Fruit fly (Drosophila melanogaster) whole organism, embryonic: ENCODE results near the gene Cyp4d1.
A peak's percentile ranks its signal among the peaks of the same experiment; 100 is the strongest.

ENCODE experiments used
- ATbp ChIP-seq: fragments of 200-800 bp; sonication (Bioruptor generic); optimal IDR thresholded peaks from 2 replicates; lab custom pipeline; 2017; ENCODE audit warnings: missing biosample characterization, mild to moderate bottlenecking, missing genetic modification characterization, missing genetic modification reagents
- Asciz ChIP-seq: fragments of 200-800 bp; sonication (Bioruptor generic); optimal IDR thresholded peaks from 2 replicates; lab custom pipeline; 2017; ENCODE audit warnings: missing biosample characterization, mild to moderate bottlenecking, missing genetic modification characterization, missing genetic modification reagents
- CG10147 ChIP-seq: fragments of 200-800 bp; sonication (Bioruptor generic); optimal IDR thresholded peaks from 2 replicates; lab custom pipeline; 2019; ENCODE audit warnings: missing biosample characterization, mild to moderate bottlenecking, missing genetic modification characterization, moderate library complexity
- CG10366 ChIP-seq: fragments of 200-800 bp; sonication (Bioruptor generic); IDR thresholded peaks from 2 replicates; pipeline ENCODE4 v1.3.6; 2022; ENCODE audit warnings: missing biosample characterization, missing genetic modification characterization
- CG10979 ChIP-seq: fragments of 200-800 bp; sonication (Bioruptor generic); optimal IDR thresholded peaks from 2 replicates; lab custom pipeline; 2018; ENCODE audit warnings: missing biosample characterization, mild to moderate bottlenecking, missing genetic modification characterization, moderate library complexity
- CG11085 ChIP-seq: fragments of 200-800 bp; sonication (Bioruptor generic); IDR thresholded peaks from 2 replicates; pipeline ENCODE4 v1.3.6; 2022; ENCODE audit warnings: missing biosample characterization, missing genetic modification characterization
- CG11093 ChIP-seq: fragments of 200-800 bp; sonication (Bioruptor generic); IDR thresholded peaks from 3 replicates; pipeline ENCODE4 v1.3.6; 2022; ENCODE audit warnings: missing biosample characterization, missing genetic modification characterization
- CG11456 ChIP-seq: fragments of 200-800 bp; sonication (Bioruptor generic); IDR thresholded peaks from 3 replicates; pipeline ENCODE4 v1.3.6; 2022; ENCODE audit warnings: missing biosample characterization, missing genetic modification characterization
- CG12155 ChIP-seq: fragments of 200-800 bp; sonication (Bioruptor generic); optimal IDR thresholded peaks from 3 replicates; lab custom pipeline; 2016; ENCODE audit warnings: missing biosample characterization, missing genetic modification characterization
- CG15696 ChIP-seq: fragments of 200-800 bp; sonication (Bioruptor generic); optimal IDR thresholded peaks from 2 replicates; lab custom pipeline; 2019; ENCODE audit warnings: missing biosample characterization, mild to moderate bottlenecking, missing genetic modification characterization, moderate library complexity
- CG1603 ChIP-seq: fragments of 200-800 bp; sonication (Bioruptor generic); optimal IDR thresholded peaks from 2 replicates; lab custom pipeline; 2019; ENCODE audit warnings: missing biosample characterization, mild to moderate bottlenecking, missing genetic modification characterization, moderate library complexity
- CG16779 ChIP-seq: fragments of 200-800 bp; sonication (Bioruptor generic); IDR thresholded peaks from 2 replicates; pipeline ENCODE4 v1.3.6; 2022; ENCODE audit warnings: missing biosample characterization, missing genetic modification characterization
- CG18011 ChIP-seq: fragments of 200-800 bp; sonication (Bioruptor generic); optimal IDR thresholded peaks from 2 replicates; lab custom pipeline; 2017; ENCODE audit warnings: missing biosample characterization, missing genetic modification characterization, mild to moderate bottlenecking, moderate library complexity, missing genotype
- CG31365 ChIP-seq: fragments of 200-800 bp; sonication (Bioruptor generic); optimal IDR thresholded peaks from 2 replicates; lab custom pipeline; 2018; ENCODE audit warnings: missing biosample characterization, mild to moderate bottlenecking, missing genetic modification characterization
- CG3163 ChIP-seq: fragments of 200-800 bp; sonication (Bioruptor generic); optimal IDR thresholded peaks from 3 replicates; lab custom pipeline; 2016; ENCODE audit warnings: missing biosample characterization, missing genetic modification characterization
- CG32772 ChIP-seq: fragments of 200-800 bp; sonication (Bioruptor generic); IDR thresholded peaks from 2 replicates; pipeline ENCODE4 v1.3.6; 2022; ENCODE audit warnings: missing biosample characterization, missing genetic modification characterization
- CG4360 ChIP-seq: fragments of 200-800 bp; sonication (Bioruptor generic); IDR thresholded peaks from 2 replicates; pipeline ENCODE4 v1.3.6; 2022; ENCODE audit warnings: missing biosample characterization, missing genetic modification characterization
- CG43689 ChIP-seq: fragments of 200-800 bp; sonication (Bioruptor generic); IDR thresholded peaks from 2 replicates; pipeline ENCODE4 v1.3.6; 2022; ENCODE audit warnings: missing biosample characterization, missing genetic modification characterization
- CG5245 ChIP-seq: fragments of 200-800 bp; sonication (Bioruptor generic); optimal IDR thresholded peaks from 3 replicates; lab custom pipeline; 2016; ENCODE audit warnings: missing biosample characterization, missing genetic modification characterization
- CG7786 ChIP-seq: fragments of 200-800 bp; sonication (Bioruptor generic); optimal IDR thresholded peaks from 2 replicates; lab custom pipeline; 2016; ENCODE audit warnings: missing biosample characterization, missing genetic modification characterization
- Camta ChIP-seq: fragments of 200-800 bp; sonication (Bioruptor generic); optimal IDR thresholded peaks from 2 replicates; lab custom pipeline; 2016; ENCODE audit warnings: missing biosample characterization, missing genetic modification characterization
- D19B ChIP-seq: fragments of 200-800 bp; sonication (Bioruptor generic); optimal IDR thresholded peaks from 2 replicates; lab custom pipeline; 2017; ENCODE audit warnings: missing biosample characterization, mild to moderate bottlenecking, missing genetic modification characterization
- ERR ChIP-seq: fragments of 200-800 bp; sonication (Bioruptor generic); optimal IDR thresholded peaks from 2 replicates; lab custom pipeline; 2016; ENCODE audit warnings: missing biosample characterization, missing genetic modification characterization
- Eip74EF ChIP-seq, 2 experiments: fragments of 200-800 bp in 1 of 2; fragments of >200 bp in 1 of 2; sonication (Bioruptor generic) in 1 of 2; optimal IDR thresholded peaks; 2 replicates each; lab custom pipeline; 2017 to 2019; ENCODE audit warnings: missing biosample characterization in 2 of 2, missing genetic modification characterization in 2 of 2, mild to moderate bottlenecking in 1 of 2, moderate library complexity in 1 of 2
- Ets65A ChIP-seq: fragments of 200-800 bp; sonication (Bioruptor generic); peaks from one replicate; lab custom pipeline; 2016; ENCODE audit warnings: missing biosample characterization, missing genetic modification characterization
- HLH4C ChIP-seq: fragments of 200-800 bp; sonication (Bioruptor generic); IDR thresholded peaks from 3 replicates; pipeline ENCODE4 v1.3.6; 2022; ENCODE audit warnings: missing biosample characterization, missing genetic modification characterization; ENCODE audit not compliant: partially characterized antibody
- Hr51 ChIP-seq, 2 experiments: fragments of 200-800 bp; sonication (Bioruptor generic); optimal IDR thresholded peaks; 2 replicates in 1 of 2; 3 replicates in 1 of 2; lab custom pipeline; 2016 to 2018; ENCODE audit warnings: missing biosample characterization in 2 of 2, missing genetic modification characterization in 2 of 2, mild to moderate bottlenecking in 1 of 2, moderate library complexity in 1 of 2
- Lim3 ChIP-seq: fragments of 200-800 bp; sonication (Bioruptor generic); IDR thresholded peaks from 2 replicates; pipeline ENCODE4 v1.3.6; 2022; ENCODE audit warnings: missing biosample characterization, missing genetic modification characterization
- MESR4 ChIP-seq: fragments of 200-800 bp; sonication (Bioruptor generic); optimal IDR thresholded peaks from 2 replicates; lab custom pipeline; 2018; ENCODE audit warnings: missing biosample characterization, mild to moderate bottlenecking, missing genetic modification characterization, moderate library complexity
- Mad ChIP-seq: fragments of 200-800 bp; sonication (Bioruptor generic); optimal IDR thresholded peaks from 2 replicates; lab custom pipeline; 2016; ENCODE audit warnings: missing biosample characterization, missing genetic modification characterization
- Meics ChIP-seq: fragments of 200-800 bp; sonication (Bioruptor generic); optimal IDR thresholded peaks from 2 replicates; lab custom pipeline; 2017; ENCODE audit warnings: missing biosample characterization, mild to moderate bottlenecking, missing genetic modification characterization
- Neu2 ChIP-seq: fragments of 200-800 bp; sonication (Bioruptor generic); optimal IDR thresholded peaks from 3 replicates; lab custom pipeline; 2016; ENCODE audit warnings: missing biosample characterization, missing genetic modification characterization, borderline replicate concordance
- Sin3A ChIP-seq: fragments of >200 bp; optimal IDR thresholded peaks from 2 replicates; lab custom pipeline; 2018
- Taf1 ChIP-seq: fragments of 200-800 bp; sonication (Bioruptor generic); IDR thresholded peaks from 2 replicates; pipeline ENCODE4 v1.3.6; 2022; ENCODE audit warnings: missing biosample characterization, missing genetic modification characterization
- ara ChIP-seq: fragments of 200-800 bp; sonication (Bioruptor generic); IDR thresholded peaks from 2 replicates; pipeline ENCODE4 v1.3.6; 2022; ENCODE audit warnings: missing biosample characterization, missing genetic modification characterization
- bbx ChIP-seq: fragments of 200-800 bp; sonication (Bioruptor generic); IDR thresholded peaks from 2 replicates; pipeline ENCODE4 v1.3.6; 2022; ENCODE audit warnings: missing biosample characterization, missing genetic modification characterization; ENCODE audit not compliant: partially characterized antibody
- btn ChIP-seq: fragments of 200-800 bp; sonication (Bioruptor generic); optimal IDR thresholded peaks from 2 replicates; lab custom pipeline; 2016; ENCODE audit warnings: missing biosample characterization, missing genetic modification characterization
- cg ChIP-seq: fragments of 200-800 bp; sonication (Bioruptor generic); optimal IDR thresholded peaks from 3 replicates; lab custom pipeline; 2019; ENCODE audit warnings: missing biosample characterization, mild to moderate bottlenecking, missing genetic modification characterization, moderate library complexity
- dysf ChIP-seq: fragments of 200-800 bp; sonication (Bioruptor generic); IDR thresholded peaks from 3 replicates; pipeline ENCODE4 v1.3.6; 2022; ENCODE audit warnings: missing biosample characterization, missing genetic modification characterization
- eyg ChIP-seq: fragments of 200-800 bp; sonication (Bioruptor generic); optimal IDR thresholded peaks from 3 replicates; lab custom pipeline; 2016; ENCODE audit warnings: missing biosample characterization, missing genetic modification characterization
- fru ChIP-seq: fragments of >200 bp; optimal IDR thresholded peaks from 2 replicates; lab custom pipeline; 2017
- ftz-f1 ChIP-seq: fragments of 200-800 bp; sonication (Bioruptor generic); optimal IDR thresholded peaks from 2 replicates; lab custom pipeline; 2016; ENCODE audit warnings: missing biosample characterization, missing genetic modification characterization
- grn ChIP-seq: fragments of 200-800 bp; sonication (Bioruptor generic); optimal IDR thresholded peaks from 3 replicates; lab custom pipeline; 2017; ENCODE audit warnings: missing biosample characterization, missing genetic modification characterization
- gro ChIP-seq: fragments of 200-800 bp; sonication (Bioruptor generic); optimal IDR thresholded peaks from 2 replicates; lab custom pipeline; 2016; ENCODE audit warnings: missing biosample characterization, missing genetic modification characterization
- klu ChIP-seq: fragments of 200-800 bp; sonication (Bioruptor generic); IDR thresholded peaks from 2 replicates; pipeline ENCODE4 v1.3.6; 2022; ENCODE audit warnings: missing biosample characterization, missing genetic modification characterization
- lmd ChIP-seq: fragments of 200-800 bp; sonication (Bioruptor generic); IDR thresholded peaks from 2 replicates; pipeline ENCODE4 v1.3.6; 2022; ENCODE audit warnings: missing biosample characterization, missing genetic modification characterization
- nerfin-1 ChIP-seq: fragments of 200-800 bp; sonication (Bioruptor generic); optimal IDR thresholded peaks from 3 replicates; lab custom pipeline; 2019; ENCODE audit warnings: missing biosample characterization, mild to moderate bottlenecking, missing genetic modification characterization, moderate library complexity
- nerfin-2 ChIP-seq: fragments of 200-800 bp; sonication (Bioruptor generic); IDR thresholded peaks from 2 replicates; pipeline ENCODE4 v1.3.6; 2022; ENCODE audit warnings: missing biosample characterization, missing genetic modification characterization; ENCODE audit not compliant: partially characterized antibody
- oc ChIP-seq: fragments of 200-800 bp; sonication (Bioruptor generic); optimal IDR thresholded peaks from 2 replicates; lab custom pipeline; 2018; ENCODE audit warnings: missing biosample characterization, mild to moderate bottlenecking, missing genetic modification characterization, moderate library complexity
- pita ChIP-seq: fragments of 200-800 bp; sonication (Bioruptor generic); optimal IDR thresholded peaks from 2 replicates; lab custom pipeline; 2017; ENCODE audit warnings: missing biosample characterization, mild to moderate bottlenecking, missing genetic modification characterization
- salm ChIP-seq: fragments of 200-800 bp; sonication (Bioruptor generic); optimal IDR thresholded peaks from 2 replicates; lab custom pipeline; 2018; ENCODE audit warnings: missing biosample characterization, mild to moderate bottlenecking, missing genetic modification characterization
- tna ChIP-seq: fragments of 200-800 bp; sonication (Bioruptor generic); IDR thresholded peaks from 2 replicates; pipeline ENCODE4 v1.3.6; 2022; ENCODE audit warnings: missing biosample characterization, missing genetic modification characterization; ENCODE audit not compliant: partially characterized antibody

Gene Cyp4d1

DNA sequence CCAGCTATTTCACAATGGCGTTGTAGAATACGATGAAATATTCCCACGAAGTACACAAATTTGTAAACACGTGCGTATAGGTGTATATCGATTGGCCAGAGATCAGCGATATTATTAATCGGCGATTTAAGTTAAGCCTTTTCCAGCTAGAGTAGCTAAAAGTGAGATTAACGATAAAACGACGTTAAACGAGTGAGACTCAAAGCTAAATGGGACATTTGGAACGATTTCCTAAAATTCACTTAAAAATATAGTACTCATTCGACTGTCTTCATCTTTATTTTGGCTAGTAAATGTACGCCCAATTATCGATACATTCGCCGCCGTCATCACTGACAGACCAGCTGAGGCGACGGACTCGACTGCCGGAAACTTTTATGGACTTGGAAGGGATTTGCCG is 22.6 kb upstream of the Cyp4d1 start, which contains the start of the genes Nmd3 and CG17776 (continued):
- TF ChIP-seq grn (GFP tag; lab: Kevin White, UChicago) (no peak), CG7786 (GFP tag; lab: Kevin White, UChicago) (peak; percentile 17), CG18011 (GFP tag; lab: Kevin White, UChicago) (no peak), CG11093 (GFP tag; lab: Robert Waterston, UW) (no peak), D19B (GFP tag; lab: Kevin White, UChicago) (no peak), Meics (GFP tag; lab: Kevin White, UChicago) (no peak), bbx (peak; percentile 37; the same call in 1 of the 2 replicates), ftz-f1 (GFP tag; lab: Kevin White, UChicago) (no peak), cg (peak; percentile 3), dysf (no peak), CG10979 (tag; lab: Kevin White, UChicago) (no peak), Sin3A (peak; percentile 60), btn (GFP tag; lab: Kevin White, UChicago) (no peak), CG12155 (GFP tag; lab: Kevin White, UChicago) (no peak), Neu2 (GFP tag; lab: Kevin White, UChicago) (no peak), Mad (GFP tag; lab: Kevin White, UChicago) (no peak), Hr51 (GFP tag; optimal IDR thresholded peaks at IDR 0.05; lab: Kevin White, UChicago) (no peak), ERR (GFP tag; lab: Kevin White, UChicago) (no peak), CG11456 (GFP tag; lab: Robert Waterston, UW) (no peak), CG43689 (no peak), MESR4 (GFP tag; lab: Kevin White, UChicago) (no peak), CG10147 (GFP tag; lab: Kevin White, UChicago) (no peak), CG16779 (GFP tag; lab: Robert Waterston, UW) (no peak), HLH4C (GFP tag; lab: Robert Waterston, UW) (peak; percentile 88), CG1603 (tag; lab: Kevin White, UChicago) (peak; percentile 58), ara (no peak), oc (tag; lab: Kevin White, UChicago) (no peak), CG4360 (GFP tag; lab: Robert Waterston, UW) (no peak), ATbp (GFP tag; lab: Kevin White, UChicago) (no peak), CG11085 (no peak), CG31365 (tag; lab: Kevin White, UChicago) (no peak), tna (GFP tag; lab: Robert Waterston, UW) (peak; percentile 70), CG10366 (GFP tag; lab: Robert Waterston, UW) (no peak), salm (tag; lab: Kevin White, UChicago) (no peak), eyg (GFP tag; lab: Kevin White, UChicago) (no peak), Eip74EF (GFP tag; optimal IDR thresholded peaks at IDR 0.05; lab: Kevin White, UChicago) (no peak), klu (GFP tag; lab: Robert Waterston, UW) (no peak), Taf1 (GFP tag; lab: Robert Waterston, UW) (no peak), fru (no peak), Asciz (GFP tag; lab: Kevin White, UChicago) (no peak), pita (GFP tag; lab: Kevin White, UChicago) (no peak), CG15696 (tag; lab: Kevin White, UChicago) (no peak), CG3163 (GFP tag; lab: Kevin White, UChicago) (no peak), Ets65A (GFP tag; lab: Kevin White, UChicago) (no peak), CG32772 (no peak), Camta (GFP tag; lab: Kevin White, UChicago) (no peak), nerfin-2 (GFP tag; lab: Robert Waterston, UW) (peak; percentile 82), nerfin-1 (tag; lab: Kevin White, UChicago) (no peak), lmd (GFP tag; lab: Robert Waterston, UW) (no peak), CG5245 (GFP tag; lab: Kevin White, UChicago) (no peak), Lim3 (no peak), gro (GFP tag; lab: Kevin White, UChicago) (no peak)
